Worm (Caenorhabditis elegans) whole organism, young adult: ENCODE results near the gene C05B5.17.

ENCODE experiments used
- B0336.3 ChIP-seq: fragments of 200-800 bp; sonication (Bioruptor generic); IDR thresholded peaks from 2 replicates; pipeline ENCODE4 v1.3.6; 2022; ENCODE audit warnings: missing genetic modification characterization, missing compliant biosample characterization
- D2030.7 ChIP-seq: fragments of 200-800 bp; sonication (Bioruptor generic); IDR thresholded peaks from 2 replicates; pipeline ENCODE4 v1.3.6; 2022; ENCODE audit warnings: missing genetic modification reagents, missing genetic modification characterization, missing compliant biosample characterization
- F33H1.4 ChIP-seq: fragments of 200-800 bp; sonication (Bioruptor generic); IDR thresholded peaks from 2 replicates; pipeline ENCODE4 v1.3.6; 2022; ENCODE audit warnings: missing genetic modification reagents, missing genetic modification characterization, missing compliant biosample characterization
- F49E8.2 ChIP-seq: sonication (generic microtip); optimal IDR thresholded peaks from 3 replicates; lab custom pipeline; 2017; ENCODE audit warnings: missing genetic modification characterization, mild to moderate bottlenecking, missing compliant biosample characterization, antibody characterized with exemption, moderate library complexity; ENCODE audit not compliant: insufficient read depth
- T07F8.4 ChIP-seq: sonication (generic microtip); optimal IDR thresholded peaks from 2 replicates; lab custom pipeline; 2016; ENCODE audit warnings: mild to moderate bottlenecking, missing genetic modification characterization, moderate library complexity, missing compliant biosample characterization
- Y56A3A.18 ChIP-seq: fragments of 200-800 bp; sonication (Bioruptor generic); IDR thresholded peaks from 2 replicates; pipeline ENCODE4 v1.3.6; 2022; ENCODE audit warnings: missing genetic modification reagents, missing genetic modification characterization, missing compliant biosample characterization
- Y67H2A.10 ChIP-seq: fragments of 200-800 bp; sonication (Bioruptor generic); conservative IDR thresholded peaks from 2 replicates; pipeline ENCODE4 v1.3.6; 2022; ENCODE audit warnings: missing genetic modification reagents, missing genetic modification characterization, missing compliant biosample characterization
- Y79H2A.3 ChIP-seq: fragments of 200-800 bp; sonication (Bioruptor generic); conservative IDR thresholded peaks from 2 replicates; pipeline ENCODE4 v1.3.6; 2022; ENCODE audit warnings: missing genetic modification reagents, missing genetic modification characterization, missing compliant biosample characterization
- Y95B8A.8 ChIP-seq: fragments of 200-800 bp; sonication (Bioruptor generic); IDR thresholded peaks from 2 replicates; pipeline ENCODE4 v1.3.6; 2022; ENCODE audit warnings: missing genetic modification reagents, missing genetic modification characterization, missing compliant biosample characterization
- attf-3 ChIP-seq: fragments of 200-800 bp; sonication (Bioruptor generic); conservative IDR thresholded peaks from 2 replicates; pipeline ENCODE4 v1.3.6; 2022; ENCODE audit warnings: missing genetic modification reagents, missing genetic modification characterization, missing compliant biosample characterization
- attf-5 ChIP-seq: fragments of 200-800 bp; sonication (Bioruptor generic); optimal IDR thresholded peaks from 2 replicates; lab custom pipeline; 2018; ENCODE audit warnings: mild to moderate bottlenecking, missing genetic modification characterization, missing compliant biosample characterization
- attf-6 ChIP-seq: fragments of 200-800 bp; sonication (Bioruptor generic); IDR thresholded peaks from 2 replicates; pipeline ENCODE4 v1.3.6; 2022; ENCODE audit warnings: missing genetic modification reagents, missing genetic modification characterization, missing compliant biosample characterization
- bed-1 ChIP-seq: fragments of 200-800 bp; sonication (Bioruptor generic); IDR thresholded peaks from 2 replicates; pipeline ENCODE4 v1.3.6; 2022; ENCODE audit warnings: missing genetic modification reagents, missing genetic modification characterization, missing compliant biosample characterization
- cebp-1 ChIP-seq, 2 experiments: fragments of 200-800 bp in 1 of 2; sonication (Bioruptor generic) in 1 of 2; sonication (generic microtip) in 1 of 2; IDR thresholded peaks in 1 of 2; optimal IDR thresholded peaks in 1 of 2; 2 replicates each; pipeline versions ENCODE4 v1.3.6 to Lab custom; 2017 to 2022; ENCODE audit warnings: missing compliant biosample characterization in 2 of 2, missing genetic modification characterization in 2 of 2, mild to moderate bottlenecking in 1 of 2, missing genetic modification reagents in 1 of 2, moderate library complexity in 1 of 2
- cebp-2 ChIP-seq: fragments of 200-800 bp; sonication (Bioruptor generic); IDR thresholded peaks from 2 replicates; pipeline ENCODE4 v1.3.6; 2022; ENCODE audit warnings: missing genetic modification characterization, missing compliant biosample characterization
- ceh-27 ChIP-seq: fragments of 200-800 bp; sonication (Bioruptor generic); optimal IDR thresholded peaks from 2 replicates; lab custom pipeline; 2018; ENCODE audit warnings: mild to moderate bottlenecking, missing genetic modification characterization, moderate library complexity, missing compliant biosample characterization
- ceh-58 ChIP-seq: fragments of 200-800 bp; sonication (Bioruptor generic); IDR thresholded peaks from 2 replicates; pipeline ENCODE4 v1.3.6; 2022; ENCODE audit warnings: missing genetic modification characterization, missing compliant biosample characterization
- ets-4 ChIP-seq: fragments of 200-800 bp; sonication (Bioruptor generic); optimal IDR thresholded peaks from 2 replicates; lab custom pipeline; 2018; ENCODE audit warnings: mild to moderate bottlenecking, missing genetic modification characterization, missing compliant biosample characterization
- gei-17 ChIP-seq: fragments of 200-800 bp; sonication (Bioruptor generic); optimal IDR thresholded peaks from 2 replicates; lab custom pipeline; 2018; ENCODE audit warnings: mild to moderate bottlenecking, missing genetic modification characterization, missing compliant biosample characterization
- hlh-12 ChIP-seq: sonication (generic microtip); optimal IDR thresholded peaks from 2 replicates; lab custom pipeline; 2016; ENCODE audit warnings: missing genetic modification characterization, missing compliant biosample characterization
- hrde-1 ChIP-seq: sonication (generic microtip); optimal IDR thresholded peaks from 2 replicates; lab custom pipeline; 2016; ENCODE audit warnings: missing genetic modification characterization, mild to moderate bottlenecking, missing compliant biosample characterization, moderate library complexity, missing genotype, missing genetic modification reagents, borderline replicate concordance
- let-526 ChIP-seq: fragments of 200-800 bp; sonication (Bioruptor generic); IDR thresholded peaks from 2 replicates; pipeline ENCODE4 v1.3.6; 2022; ENCODE audit warnings: missing genetic modification reagents, missing genetic modification characterization, missing compliant biosample characterization
- let-607 ChIP-seq, 2 experiments: fragments of 200-800 bp in 1 of 2; sonication (Bioruptor generic) in 1 of 2; sonication (generic microtip) in 1 of 2; optimal IDR thresholded peaks; 2 replicates each; lab custom pipeline; 2016 to 2018; ENCODE audit warnings: mild to moderate bottlenecking in 2 of 2, missing compliant biosample characterization in 2 of 2, missing genetic modification characterization in 2 of 2, moderate library complexity in 2 of 2, missing genotype in 1 of 2
- lin-26 ChIP-seq: fragments of 200-800 bp; sonication (Bioruptor generic); IDR thresholded peaks from 2 replicates; pipeline ENCODE4 v1.3.6; 2022; ENCODE audit warnings: missing genetic modification reagents, missing genetic modification characterization, missing compliant biosample characterization
- lin-35 ChIP-seq, 3 experiments: fragments of 150-350 bp in 2 of 3; sonication (generic microtip) in 1 of 3; optimal IDR thresholded peaks; 2 replicates each; lab custom pipeline; 2014 to 2018; ENCODE audit warnings: missing biosample characterization in 3 of 3, missing genetic modification characterization in 3 of 3, missing genetic modification reagents in 3 of 3
- lin-40 ChIP-seq: sonication (generic microtip); optimal IDR thresholded peaks from 2 replicates; lab custom pipeline; 2016; ENCODE audit warnings: missing genetic modification characterization, mild to moderate bottlenecking, missing compliant biosample characterization, missing genotype, missing genetic modification reagents
- lin-54 ChIP-seq: fragments of 200-800 bp; sonication (Bioruptor generic); optimal IDR thresholded peaks from 2 replicates; lab custom pipeline; 2018; ENCODE audit warnings: mild to moderate bottlenecking, missing genetic modification characterization, missing compliant biosample characterization
- lir-1 ChIP-seq: fragments of 200-800 bp; sonication (Bioruptor generic); conservative IDR thresholded peaks from 2 replicates; pipeline ENCODE4 v1.3.6; 2022; ENCODE audit warnings: missing genetic modification reagents, missing genetic modification characterization, missing compliant biosample characterization
- madf-8 ChIP-seq: fragments of 200-800 bp; sonication (Bioruptor generic); conservative IDR thresholded peaks from 2 replicates; pipeline ENCODE4 v1.3.6; 2022; ENCODE audit warnings: missing genetic modification reagents, missing genetic modification characterization, missing compliant biosample characterization
- nfya-2 ChIP-seq: fragments of 200-800 bp; sonication (Bioruptor generic); IDR thresholded peaks from 2 replicates; pipeline ENCODE4 v1.3.6; 2022; ENCODE audit warnings: missing genetic modification reagents, missing genetic modification characterization, missing compliant biosample characterization
- nfyb-1 ChIP-seq: fragments of 200-800 bp; sonication (Bioruptor generic); IDR thresholded peaks from 2 replicates; pipeline ENCODE4 v1.3.6; 2022; ENCODE audit warnings: missing genetic modification reagents, missing genetic modification characterization, missing compliant biosample characterization
- nhr-179 ChIP-seq: sonication (generic microtip); optimal IDR thresholded peaks from 2 replicates; lab custom pipeline; 2016; ENCODE audit warnings: mild to moderate bottlenecking, missing genetic modification characterization, missing compliant biosample characterization
- nhr-27 ChIP-seq: fragments of 200-800 bp; sonication (Bioruptor generic); optimal IDR thresholded peaks from 2 replicates; lab custom pipeline; 2018; ENCODE audit warnings: mild to moderate bottlenecking, missing genetic modification characterization, moderate library complexity, missing compliant biosample characterization
- rcor-1 ChIP-seq: fragments of 200-800 bp; sonication (Bioruptor generic); IDR thresholded peaks from 2 replicates; pipeline ENCODE4 v1.3.6; 2022; ENCODE audit warnings: missing genetic modification reagents, missing genetic modification characterization, missing compliant biosample characterization
- rpc-1 ChIP-seq, 2 experiments: fragments of 150-350 bp in 1 of 2; sonication (generic microtip) in 1 of 2; optimal IDR thresholded peaks; 2 replicates each; lab custom pipeline; 2014 to 2018; ENCODE audit warnings: missing biosample characterization in 1 of 2, missing genetic modification characterization in 1 of 2, missing genetic modification reagents in 1 of 2, missing genotype in 1 of 2
- sdz-38 ChIP-seq: sonication (generic microtip); optimal IDR thresholded peaks from 2 replicates; lab custom pipeline; 2016; ENCODE audit warnings: missing genotype, missing genetic modification characterization, missing compliant biosample characterization
- snpc-1.3 ChIP-seq: sonication (generic microtip); optimal IDR thresholded peaks from 2 replicates; lab custom pipeline; 2017; ENCODE audit warnings: missing genetic modification characterization, mild to moderate bottlenecking, missing compliant biosample characterization, antibody characterized with exemption, moderate library complexity, missing genotype, missing genetic modification reagents; ENCODE audit not compliant: insufficient read depth
- sptf-2 ChIP-seq: fragments of 200-800 bp; sonication (Bioruptor generic); optimal IDR thresholded peaks from 2 replicates; lab custom pipeline; 2018; ENCODE audit warnings: mild to moderate bottlenecking, missing genetic modification characterization, missing compliant biosample characterization
- tlf-1 ChIP-seq: fragments of 200-800 bp; sonication (Bioruptor generic); optimal IDR thresholded peaks from 2 replicates; lab custom pipeline; 2018; ENCODE audit warnings: mild to moderate bottlenecking, missing genetic modification characterization, missing compliant biosample characterization
- ztf-22 ChIP-seq: fragments of 200-800 bp; sonication (Bioruptor generic); optimal IDR thresholded peaks from 2 replicates; lab custom pipeline; 2018; ENCODE audit warnings: mild to moderate bottlenecking, missing genetic modification characterization, moderate library complexity, missing compliant biosample characterization
- ztf-25 ChIP-seq: fragments of 200-800 bp; sonication (Bioruptor generic); IDR thresholded peaks from 2 replicates; pipeline ENCODE4 v1.3.6; 2022; ENCODE audit warnings: missing genetic modification reagents, missing genetic modification characterization, missing compliant biosample characterization

Gene C05B5.17

ce11 chrIII:9999235-9999634 lies at the start of gene C05B5.17:
C05B5.17 (minus strand) TSS chrIII:9999335.
- TF ChIP-seq ztf-22: no peak
- no peak for TF ChIP-seq tlf-1 (GFP tag; lab: Kevin White, UChicago)
- TF ChIP-seq sptf-2: no peak
- TF ChIP-seq madf-8 (GFP tag; lab: Robert Waterston, UW): no peak
- no peak for TF ChIP-seq nfya-2 (GFP tag; lab: Robert Waterston, UW)
- no peak for TF ChIP-seq Y56A3A.18 (GFP tag; lab: Robert Waterston, UW)

- no peak for TF ChIP-seq nhr-179 (tag; lab: Kevin White, UChicago)
- TF ChIP-seq nhr-27 (tag; lab: Kevin White, UChicago): no peak
- TF ChIP-seq Y95B8A.8 (GFP tag; lab: Robert Waterston, UW): no peak
- no peak for TF ChIP-seq Y79H2A.3 (GFP tag; lab: Robert Waterston, UW)
- TF ChIP-seq cebp-2: no peak
- no peak for TF ChIP-seq sdz-38 (tag; lab: Kevin White, UChicago)
- TF ChIP-seq bed-1 (GFP tag; lab: Robert Waterston, UW): no peak
- no peak for TF ChIP-seq lin-35 (GFP tag; optimal IDR thresholded peaks at IDR 0.05; lab: Kevin White, UChicago)
- no peak for TF ChIP-seq lin-26
- TF ChIP-seq lin-40 (tag; lab: Kevin White, UChicago): no peak
- no peak for TF ChIP-seq ztf-22
- TF ChIP-seq T07F8.4 (tag; lab: Kevin White, UChicago): no peak
- TF ChIP-seq snpc-1.3 (tag; lab: Kevin White, UChicago): no peak
Measured at ce11 chrIII:10040013-10040412, 40.9 kb upstream of the C05B5.17 start, which contains the start of gene T16G12.7. T16G12.7 (minus strand) TSS chrIII:10040113.

ce11 chrIII:10037150-10037549 lies 38.0 kb upstream of the C05B5.17 start, which contains the start of gene M04D8.7:
M04D8.7 (plus strand) TSS chrIII:10037450.
- TF ChIP-seq rcor-1 (GFP tag; lab: Robert Waterston, UW) (no peak), ztf-25 (no peak)

ce11 chrIII:10035783-10036182 lies 36.6 kb upstream of the C05B5.17 start, which contains the start of gene xbx-3:
xbx-3 (plus strand) TSS chrIII:10035945.
- TF ChIP-seq lir-1 (GFP tag; lab: Robert Waterston, UW) (no peak), B0336.3 (GFP tag; lab: Robert Waterston, UW) (no peak), Y67H2A.10 (GFP tag; lab: Robert Waterston, UW) (no peak), nhr-27 (tag; lab: Kevin White, UChicago) (no peak), ceh-58 (no peak), lin-54 (GFP tag; lab: Kevin White, UChicago) (no peak), attf-6 (GFP tag; lab: Robert Waterston, UW) (no peak), nfya-2 (GFP tag; lab: Robert Waterston, UW) (no peak), gei-17 (no peak), attf-3 (no peak), nfyb-1 (GFP tag; lab: Robert Waterston, UW) (no peak), attf-5 (GFP tag; lab: Kevin White, UChicago) (no peak), D2030.7 (no peak), F49E8.2 (tag; lab: Kevin White, UChicago) (no peak)

ce11 chrIII:10033881-10034280 lies 34.7 kb upstream of the C05B5.17 start, which contains the start of gene M04D8.8:
M04D8.8 (plus strand) TSS chrIII:10034181.
- TF ChIP-seq rpc-1 (optimal IDR thresholded peaks at IDR 0.05; lab: Kevin White, UChicago) (no peak), rpc-1 (tag; optimal IDR thresholded peaks at IDR 0.05; lab: Kevin White, UChicago) (no peak), tlf-1 (GFP tag; lab: Kevin White, UChicago) (no peak), attf-6 (GFP tag; lab: Robert Waterston, UW) (no peak), cebp-1 (GFP tag; IDR thresholded peaks at IDR 0.05; lab: Robert Waterston, UW) (no peak), cebp-1 (tag; optimal IDR thresholded peaks at IDR 0.05; lab: Kevin White, UChicago) (no peak), F33H1.4 (GFP tag; lab: Robert Waterston, UW) (no peak), lin-54 (GFP tag; lab: Kevin White, UChicago) (no peak), let-526 (GFP tag; lab: Robert Waterston, UW) (no peak), let-607 (tag; optimal IDR thresholded peaks at IDR 0.05; lab: Kevin White, UChicago) (no peak), hlh-12 (tag; lab: Kevin White, UChicago) (no peak), hrde-1 (tag; lab: Kevin White, UChicago) (no peak), ets-4 (GFP tag; lab: Kevin White, UChicago) (no peak), ceh-27 (no peak)
